Fruit fly (Drosophila melanogaster) whole organism, embryonic: ENCODE results near the gene CG12546.
A peak's percentile ranks its signal among the peaks of the same experiment; 100 is the strongest.
"Not testable (repeated sequence)": the region's sequence is repeated elsewhere in the genome, so short reads cannot be mapped to it uniquely, and the experiment has no call there.

Experiments used
- Adf1 ChIP-seq: fragments of 200-800 bp; sonication (Bioruptor generic); IDR thresholded peaks from 2 replicates; pipeline ENCODE4 v1.3.6; 2022; ENCODE audit warnings: missing biosample characterization, missing genetic modification characterization
- Atf6 ChIP-seq: fragments of 200-800 bp; sonication (Bioruptor generic); IDR thresholded peaks from 2 replicates; pipeline ENCODE4 v1.3.6; 2022; ENCODE audit warnings: missing biosample characterization, missing genetic modification characterization
- CG10267 ChIP-seq: fragments of 200-800 bp; sonication (Bioruptor generic); optimal IDR thresholded peaks from 2 replicates; lab custom pipeline; 2018; ENCODE audit warnings: missing biosample characterization, mild to moderate bottlenecking, missing genetic modification characterization, moderate library complexity
- CG11398 ChIP-seq: fragments of 200-800 bp; sonication (Bioruptor generic); optimal IDR thresholded peaks from 2 replicates; lab custom pipeline; 2016; ENCODE audit warnings: missing biosample characterization, missing genetic modification characterization
- CG12744 ChIP-seq: fragments of 200-800 bp; sonication (Bioruptor generic); optimal IDR thresholded peaks from 2 replicates; lab custom pipeline; 2016; ENCODE audit warnings: missing biosample characterization, missing genetic modification characterization
- CG14014 ChIP-seq: fragments of 200-800 bp; sonication (Bioruptor generic); IDR thresholded peaks from 2 replicates; pipeline ENCODE4 v1.3.6; 2022; ENCODE audit warnings: missing biosample characterization, missing genetic modification characterization
- CG17361 ChIP-seq: fragments of 200-800 bp; sonication (Bioruptor generic); IDR thresholded peaks from 3 replicates; pipeline ENCODE4 v1.3.6; 2022; ENCODE audit warnings: missing biosample characterization, missing genetic modification characterization
- CG17385 ChIP-seq: fragments of 200-800 bp; sonication (Bioruptor generic); optimal IDR thresholded peaks from 3 replicates; lab custom pipeline; 2018; ENCODE audit warnings: missing biosample characterization, mild to moderate bottlenecking, missing genetic modification characterization
- CG17568 ChIP-seq: fragments of 200-800 bp; sonication (Bioruptor generic); optimal IDR thresholded peaks from 2 replicates; lab custom pipeline; 2018; ENCODE audit warnings: missing biosample characterization, mild to moderate bottlenecking, missing genetic modification characterization, moderate library complexity
- CG17912 ChIP-seq: fragments of 200-800 bp; sonication (Bioruptor generic); optimal IDR thresholded peaks from 2 replicates; lab custom pipeline; 2018; ENCODE audit warnings: missing biosample characterization, mild to moderate bottlenecking, missing genetic modification characterization
- CG1832 ChIP-seq: fragments of 200-800 bp; sonication (Bioruptor generic); optimal IDR thresholded peaks from 2 replicates; lab custom pipeline; 2017; ENCODE audit warnings: missing biosample characterization, mild to moderate bottlenecking, missing genetic modification characterization, inconsistent platforms
- CG2199 ChIP-seq: fragments of 200-800 bp; sonication (Bioruptor generic); IDR thresholded peaks from 3 replicates; pipeline ENCODE4 v1.3.6; 2022; ENCODE audit warnings: missing biosample characterization, missing genetic modification characterization
- CG2678 ChIP-seq: fragments of 200-800 bp; sonication (Bioruptor generic); optimal IDR thresholded peaks from 3 replicates; lab custom pipeline; 2019; ENCODE audit warnings: missing biosample characterization, mild to moderate bottlenecking, missing genetic modification characterization, moderate library complexity
- CG3407 ChIP-seq: fragments of 200-800 bp; sonication (Bioruptor generic); optimal IDR thresholded peaks from 2 replicates; lab custom pipeline; 2018; ENCODE audit warnings: missing biosample characterization, mild to moderate bottlenecking, missing genetic modification characterization
- CG3726 ChIP-seq: fragments of 200-800 bp; sonication (Bioruptor generic); IDR thresholded peaks from 3 replicates; pipeline ENCODE4, ENCODE4 v1.3.6; 2022; ENCODE audit warnings: missing biosample characterization, missing genetic modification characterization
- CG6689 ChIP-seq: fragments of 200-800 bp; sonication (Bioruptor generic); IDR thresholded peaks from 2 replicates; pipeline ENCODE4 v1.3.6; 2022; ENCODE audit warnings: missing biosample characterization, missing genetic modification characterization
- CG7271 ChIP-seq: fragments of 200-800 bp; sonication (Bioruptor generic); optimal IDR thresholded peaks from 2 replicates; lab custom pipeline; 2018; ENCODE audit warnings: missing biosample characterization, mild to moderate bottlenecking, missing genetic modification characterization, moderate library complexity
- CG7372 ChIP-seq: fragments of 200-800 bp; sonication (Bioruptor generic); IDR thresholded peaks from 2 replicates; pipeline ENCODE4 v1.3.6; 2022; ENCODE audit warnings: missing biosample characterization, missing genetic modification characterization
- CG7786 ChIP-seq: fragments of 200-800 bp; sonication (Bioruptor generic); optimal IDR thresholded peaks from 2 replicates; lab custom pipeline; 2016; ENCODE audit warnings: missing biosample characterization, missing genetic modification characterization
- CG8089 ChIP-seq: fragments of 200-800 bp; sonication (Bioruptor generic); optimal IDR thresholded peaks from 3 replicates; lab custom pipeline; 2016; ENCODE audit warnings: missing biosample characterization, missing genetic modification characterization
- Dll ChIP-seq: fragments of 200-800 bp; sonication (Bioruptor generic); IDR thresholded peaks from 4 replicates; pipeline ENCODE4 v1.3.6; 2022; ENCODE audit warnings: missing biosample characterization, missing genetic modification characterization; ENCODE audit not compliant: partially characterized antibody
- Doc3 ChIP-seq: fragments of 200-800 bp; sonication (Bioruptor generic); IDR thresholded peaks from 3 replicates; pipeline ENCODE4 v1.3.6; 2022; ENCODE audit warnings: missing biosample characterization, missing genetic modification characterization; ENCODE audit not compliant: partially characterized antibody
- Gsc ChIP-seq: fragments of 200-800 bp; sonication (Bioruptor generic); IDR thresholded peaks from 2 replicates; pipeline ENCODE4 v1.3.6; 2022; ENCODE audit warnings: missing biosample characterization, missing genetic modification characterization
- Kr ChIP-seq: fragments of 200-800 bp; sonication (Bioruptor generic); optimal IDR thresholded peaks from 2 replicates; lab custom pipeline; 2017; ENCODE audit warnings: missing biosample characterization, mild to moderate bottlenecking, missing genetic modification characterization
- Ssrp ChIP-seq: fragments of 200-800 bp; sonication (Bioruptor generic); optimal IDR thresholded peaks from 2 replicates; lab custom pipeline; 2018; ENCODE audit warnings: missing biosample characterization, mild to moderate bottlenecking, missing genetic modification characterization, moderate library complexity
- Trl ChIP-seq, 3 experiments: fragments of >200 bp in 2 of 3; fragments of 200-800 bp in 1 of 3; sonication (Bioruptor generic) in 1 of 3; optimal IDR thresholded peaks; 2 replicates in 1 of 3; 3 replicates in 2 of 3; lab custom pipeline; 2016 to 2017; ENCODE audit warnings: missing biosample characterization in 1 of 3, missing genetic modification characterization in 1 of 3
- Usf ChIP-seq: fragments of 200-800 bp; sonication (Bioruptor generic); optimal IDR thresholded peaks from 2 replicates; lab custom pipeline; 2017; ENCODE audit warnings: missing genotype, missing biosample characterization, missing genetic modification characterization
- abd-A ChIP-seq: fragments of 200-800 bp; sonication (Bioruptor generic); optimal IDR thresholded peaks from 3 replicates; lab custom pipeline; 2019; ENCODE audit warnings: missing biosample characterization, mild to moderate bottlenecking, missing genetic modification characterization, moderate library complexity
- ato ChIP-seq: fragments of 200-800 bp; sonication (Bioruptor generic); IDR thresholded peaks from 2 replicates; pipeline ENCODE4 v1.3.6; 2022; ENCODE audit warnings: missing biosample characterization, missing genetic modification characterization; ENCODE audit not compliant: partially characterized antibody
- cg ChIP-seq: fragments of 200-800 bp; sonication (Bioruptor generic); optimal IDR thresholded peaks from 3 replicates; lab custom pipeline; 2019; ENCODE audit warnings: missing biosample characterization, mild to moderate bottlenecking, missing genetic modification characterization, moderate library complexity
- chinmo ChIP-seq: fragments of 200-800 bp; sonication (Bioruptor generic); IDR thresholded peaks from 4 replicates; pipeline ENCODE4 v1.3.6; 2022; ENCODE audit warnings: missing biosample characterization, missing genetic modification characterization; ENCODE audit not compliant: partially characterized antibody
- fd3F ChIP-seq: fragments of 200-800 bp; sonication (Bioruptor generic); optimal IDR thresholded peaks from 2 replicates; lab custom pipeline; 2018; ENCODE audit warnings: missing biosample characterization, mild to moderate bottlenecking, missing genetic modification characterization, moderate library complexity
- grn ChIP-seq: fragments of 200-800 bp; sonication (Bioruptor generic); optimal IDR thresholded peaks from 3 replicates; lab custom pipeline; 2017; ENCODE audit warnings: missing biosample characterization, missing genetic modification characterization
- gsb ChIP-seq: fragments of 200-800 bp; sonication (Bioruptor generic); IDR thresholded peaks from 2 replicates; pipeline ENCODE4 v1.3.6; 2022; ENCODE audit warnings: missing biosample characterization, missing genetic modification characterization
- gt ChIP-seq: fragments of 200-800 bp; sonication (Bioruptor generic); IDR thresholded peaks from 2 replicates; pipeline ENCODE4 v1.3.6; 2022; ENCODE audit warnings: missing biosample characterization, missing genetic modification characterization
- nerfin-1 ChIP-seq: fragments of 200-800 bp; sonication (Bioruptor generic); optimal IDR thresholded peaks from 3 replicates; lab custom pipeline; 2019; ENCODE audit warnings: missing biosample characterization, mild to moderate bottlenecking, missing genetic modification characterization, moderate library complexity
- p53 ChIP-seq: fragments of 200-800 bp; sonication (Bioruptor generic); optimal IDR thresholded peaks from 2 replicates; lab custom pipeline; 2016; ENCODE audit warnings: missing biosample characterization, missing genetic modification characterization
- rib ChIP-seq: fragments of 200-800 bp; sonication (Bioruptor generic); IDR thresholded peaks from 2 replicates; pipeline ENCODE4 v1.3.6; 2022; ENCODE audit warnings: missing biosample characterization, missing genetic modification characterization
- ro ChIP-seq: fragments of 200-800 bp; sonication (Bioruptor generic); IDR thresholded peaks from 2 replicates; pipeline ENCODE4 v1.3.6; 2022; ENCODE audit warnings: missing biosample characterization, missing genetic modification characterization
- salm ChIP-seq: fragments of 200-800 bp; sonication (Bioruptor generic); optimal IDR thresholded peaks from 2 replicates; lab custom pipeline; 2018; ENCODE audit warnings: missing biosample characterization, mild to moderate bottlenecking, missing genetic modification characterization
- ssp ChIP-seq: fragments of 200-800 bp; sonication (Bioruptor generic); IDR thresholded peaks from 2 replicates; pipeline ENCODE4 v1.3.6; 2022; ENCODE audit warnings: missing biosample characterization, missing genetic modification characterization
- stwl ChIP-seq: fragments of 200-800 bp; sonication (Bioruptor generic); optimal IDR thresholded peaks from 3 replicates; lab custom pipeline; 2018; ENCODE audit warnings: missing biosample characterization, mild to moderate bottlenecking, missing genetic modification characterization, moderate library complexity
- tio ChIP-seq: fragments of 200-800 bp; sonication (Bioruptor generic); optimal IDR thresholded peaks from 2 replicates; lab custom pipeline; 2017; ENCODE audit warnings: missing biosample characterization, missing genetic modification characterization, inconsistent platforms
- unc-4 ChIP-seq: fragments of 200-800 bp; sonication (Bioruptor generic); IDR thresholded peaks from 2 replicates; pipeline ENCODE4 v1.3.6; 2022; ENCODE audit warnings: missing biosample characterization, missing genetic modification characterization; ENCODE audit not compliant: partially characterized antibody

CG12546 gene

DNA sequence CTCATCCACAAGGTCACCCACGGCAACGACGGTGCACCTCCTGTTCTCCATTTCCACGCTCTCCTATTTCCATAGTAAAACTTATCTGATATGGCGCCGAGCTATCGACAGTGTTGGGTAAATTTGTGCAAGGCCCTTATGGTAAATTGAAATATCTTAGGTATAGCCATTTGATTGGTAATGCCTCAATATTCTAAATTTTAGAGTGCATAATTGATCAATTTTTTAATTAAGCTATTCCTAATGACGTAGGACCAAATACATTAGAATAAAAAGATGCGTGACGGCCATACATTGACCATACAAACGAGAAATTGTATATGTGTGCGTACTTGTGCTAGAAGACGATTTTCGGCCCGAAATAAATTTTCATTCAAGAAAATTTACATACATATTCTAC, 28.4 kb upstream of the CG12546 start, which contains the start of gene CG14451:
Gene CG14451 (minus strand): TSS at position 101 of the 400 bp plus-strand sequence.
- TF ChIP-seq nerfin-1 (tag; lab: Kevin White, UChicago) (no peak), CG2199 (GFP tag; lab: Robert Waterston, UW) (0 out of 3 replicates have a peak, but pooled peaks have one; percentile 41), CG17912 (GFP tag; lab: Kevin White, UChicago) (no peak), ssp (GFP tag; lab: Robert Waterston, UW) (no peak), Gsc (GFP tag; lab: Robert Waterston, UW) (no peak), CG8089 (no peak), CG10267 (tag; lab: Kevin White, UChicago) (peak; percentile 12), CG14014 (GFP tag; lab: Robert Waterston, UW) (no peak), stwl (tag; lab: Kevin White, UChicago) (peak; percentile 67)

DNA sequence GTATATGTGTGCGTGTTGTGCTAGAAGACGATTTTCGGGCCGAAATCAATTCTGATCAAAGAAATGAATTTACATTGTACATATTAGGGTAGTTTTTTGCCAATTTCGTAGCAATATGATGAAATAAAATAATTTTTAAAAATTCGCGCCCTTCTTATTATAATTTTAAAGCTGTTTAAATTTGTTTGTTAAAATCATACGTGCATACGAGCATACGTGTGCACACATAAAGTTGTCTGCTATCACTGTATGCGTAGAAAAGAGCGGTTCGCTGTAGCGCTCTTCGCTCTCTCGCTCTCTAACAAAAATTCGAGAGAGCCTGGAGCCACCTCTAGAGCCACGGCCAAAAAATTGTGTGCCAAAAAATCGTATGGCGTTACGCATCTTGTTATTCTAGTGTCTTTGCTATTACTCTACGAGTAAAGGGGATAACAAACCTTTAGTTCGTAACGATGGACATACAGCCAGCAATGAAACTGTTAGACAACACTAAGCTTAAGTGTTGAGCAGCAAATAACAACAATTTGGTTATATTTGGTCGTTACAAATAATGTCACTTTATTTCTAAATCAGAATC, 27.2 kb upstream of the CG12546 start, which contains the start of gene mael:
Gene mael (plus strand): TSS at position 510 of the 577 bp plus-strand sequence.
- TF ChIP-seq Dll, result 0 out of 4 replicates have a peak, but pooled peaks have one; percentile 18
- TF ChIP-seq rib (GFP tag; lab: Robert Waterston, UW), result 0 out of 2 replicates have a peak, but pooled peaks have one; percentile 13
- peak; percentile 71 for TF ChIP-seq CG6689
- TF ChIP-seq Doc3 (GFP tag; lab: Robert Waterston, UW), result 0 out of 3 replicates have a peak, but pooled peaks have one; percentile 6
- TF ChIP-seq Trl (optimal IDR thresholded peaks at IDR 0.05; lab: Kevin White, UChicago), result peak; percentile 42 to 82
- TF ChIP-seq Trl (GFP tag; optimal IDR thresholded peaks at IDR 0.05; lab: Kevin White, UChicago), result not testable (repeated sequence)
- peak; percentile 65 for TF ChIP-seq cg (GFP tag; lab: Kevin White, UChicago)
- 0 out of 4 replicates have a peak, but pooled peaks have one; percentile 33 for TF ChIP-seq chinmo (GFP tag; lab: Robert Waterston, UW)
- TF ChIP-seq CG10267 (tag; lab: Kevin White, UChicago), result peak; percentile 36
- peak; percentile 39 for TF ChIP-seq stwl (tag; lab: Kevin White, UChicago)

DNA sequence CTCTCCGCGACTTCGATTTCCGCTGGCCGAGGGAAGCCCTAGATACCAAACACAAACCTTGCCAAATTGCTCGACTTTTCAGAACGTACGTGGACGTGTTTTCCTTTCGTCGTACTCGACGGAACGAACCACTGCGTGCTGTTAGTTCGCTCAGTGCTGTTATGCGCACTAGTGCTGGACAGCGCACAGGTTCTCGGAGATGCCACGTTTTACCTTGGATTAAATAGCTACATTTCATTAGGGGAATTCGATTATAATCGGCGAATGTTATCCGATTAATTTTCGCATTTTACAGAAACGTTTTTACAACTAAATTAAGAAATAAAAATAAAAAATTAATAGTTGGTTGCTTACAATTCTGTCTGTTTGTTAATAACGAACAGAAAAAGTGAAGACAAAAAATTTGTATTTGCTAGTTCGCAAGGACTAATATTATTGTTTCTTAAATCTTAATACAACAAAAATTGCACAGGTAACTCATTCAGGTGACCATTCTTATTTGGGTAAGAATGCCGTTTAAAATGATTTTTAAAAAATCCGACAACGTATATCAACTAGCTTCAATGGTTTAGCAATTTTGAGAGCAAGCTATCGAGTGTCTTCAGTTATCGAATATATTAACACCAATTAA, 23.6 kb upstream of the CG12546 start, which contains the start of the genes ArfGAP3 and CG32452:
Gene ArfGAP3 (minus strand): TSS at position 441 of the 631 bp plus-strand sequence.
Gene CG32452 (plus strand): TSS at position 592 of the 631 bp plus-strand sequence.
- TF ChIP-seq CG17361 (GFP tag; lab: Robert Waterston, UW) (peak; percentile 92), CG3407 (GFP tag; lab: Kevin White, UChicago) (peak; percentile 45), CG17385 (GFP tag; lab: Kevin White, UChicago) (peak; percentile 66), Usf (peak; percentile 41), ro (GFP tag; lab: Robert Waterston, UW) (no peak), Kr (no peak), tio (GFP tag; lab: Kevin White, UChicago) (no peak), CG12744 (GFP tag; lab: Kevin White, UChicago) (no peak), CG3726 (GFP tag; lab: Robert Waterston, UW) (no peak), salm (tag; lab: Kevin White, UChicago) (no peak), CG1832 (GFP tag; lab: Kevin White, UChicago) (no peak), Atf6 (GFP tag; lab: Robert Waterston, UW) (peak; percentile 67), gsb (0 out of 2 replicates have a peak, but pooled peaks have one; percentile 30), unc-4 (peak; percentile 58; the same call in 1 of the 2 replicates), CG17568 (GFP tag; lab: Kevin White, UChicago) (no peak), grn (GFP tag; lab: Kevin White, UChicago) (no peak), CG2678 (tag; lab: Kevin White, UChicago) (peak; percentile 79), CG7372 (peak; percentile 74), fd3F (GFP tag; lab: Kevin White, UChicago) (peak; percentile 64), ato (GFP tag; lab: Robert Waterston, UW) (no peak), Ssrp (tag; lab: Kevin White, UChicago) (peak; percentile 63), p53 (peak; percentile 46), CG7786 (GFP tag; lab: Kevin White, UChicago) (peak; percentile 39), abd-A (tag; lab: Kevin White, UChicago) (no peak), gt (0 out of 2 replicates have a peak, but pooled peaks have one; percentile 37), Adf1 (GFP tag; lab: Robert Waterston, UW) (peak; percentile 31; the same call in 1 of the 2 replicates), CG7271 (tag; lab: Kevin White, UChicago) (no peak), CG11398 (GFP tag; lab: Kevin White, UChicago) (peak; percentile 27)
